Worm (Caenorhabditis elegans): ENCODE measurements around the gene R03H10.4.

R03H10.4 gene

ce11 chrII:4170508-4170907 lies 2.2 kb upstream of the R03H10.4 start, which contains the start of gene R03H10.5:
Gene R03H10.5 (minus strand): TSS chrII:4170608.
- no peak for TF ChIP-seq Y53F4B.3 (GFP tag; IDR thresholded peaks at IDR 0.05)
- no peak for TF ChIP-seq egl-18 (GFP tag; IDR thresholded peaks at IDR 0.05)
- TF ChIP-seq unc-62 (GFP tag; optimal IDR thresholded peaks at IDR 0.05), result no peak
- TF ChIP-seq T07F8.4 (tag; optimal IDR thresholded peaks at IDR 0.05), result no peak
- TF ChIP-seq cebp-2 (GFP tag; IDR thresholded peaks at IDR 0.05), result no peak
- TF ChIP-seq madf-6 (GFP tag; IDR thresholded peaks at IDR 0.05), result no peak
- no peak for TF ChIP-seq hlh-26 (GFP tag; conservative IDR thresholded peaks at IDR 0.05)
- no peak for TF ChIP-seq mxl-1 (tag; optimal IDR thresholded peaks at IDR 0.05)
- TF ChIP-seq tlf-1 (GFP tag; optimal IDR thresholded peaks at IDR 0.05), result no peak
- no peak for TF ChIP-seq Y53G8AR.9 (GFP tag; conservative IDR thresholded peaks at IDR 0.05)
- no peak for TF ChIP-seq ets-4 (GFP tag; optimal IDR thresholded peaks at IDR 0.05)
- TF ChIP-seq hsf-1 (GFP tag; IDR thresholded peaks at IDR 0.05), result no peak
- no peak for TF ChIP-seq ZK185.1 (tag; optimal IDR thresholded peaks at IDR 0.05; ENCODE audit: poor library complexity, severe bottlenecking)
- TF ChIP-seq pbrm-1 (GFP tag; IDR thresholded peaks at IDR 0.05), result no peak
- TF ChIP-seq ztf-6 (GFP tag; IDR thresholded peaks at IDR 0.05), result no peak
- no peak for TF ChIP-seq B0336.3 (GFP tag; IDR thresholded peaks at IDR 0.05)
- no peak for TF ChIP-seq ceh-79 (tag; optimal IDR thresholded peaks at IDR 0.05)
- TF ChIP-seq lir-1 (GFP tag; conservative IDR thresholded peaks at IDR 0.05), result no peak
- TF ChIP-seq nhr-120 (GFP tag; IDR thresholded peaks at IDR 0.05), result no peak

- TF ChIP-seq zfh-2 (GFP tag; conservative IDR thresholded peaks at IDR 0.05) (peak; percentile 83), dox-1 (GFP tag; IDR thresholded peaks at IDR 0.05) (0 out of 2 replicates have a peak, but pooled peaks have one; percentile 31), snpc-4 (GFP tag; optimal IDR thresholded peaks at IDR 0.05) (no peak), snpc-4 (tag; optimal IDR thresholded peaks at IDR 0.05) (no peak), sptf-2 (GFP tag; optimal IDR thresholded peaks at IDR 0.05) (no peak), ccch-3 (GFP tag; optimal IDR thresholded peaks at IDR 0.05) (no peak), ekl-4 (GFP tag; IDR thresholded peaks at IDR 0.05) (0 out of 2 replicates have a peak, but pooled peaks have one; percentile 23)
These were observed 471 bp downstream of the R03H10.4 start for ce11 chrII:4167833-4168232.

ce11 chrII:4159570-4159969 lies 8.7 kb downstream of the R03H10.4 start:
- TF ChIP-seq rec-8 (tag; optimal IDR thresholded peaks at IDR 0.05) (no peak), F23B12.7 (tag; optimal IDR thresholded peaks at IDR 0.05; ENCODE audit: insufficient read depth) (no peak), madf-3 (GFP tag; IDR thresholded peaks at IDR 0.05) (no peak), lin-35 (GFP tag; optimal IDR thresholded peaks at IDR 0.05) (no peak), ztf-22 (GFP tag; optimal IDR thresholded peaks at IDR 0.05) (no peak), ztf-25 (GFP tag; IDR thresholded peaks at IDR 0.05) (no peak), lir-1 (GFP tag; conservative IDR thresholded peaks at IDR 0.05) (no peak), dpff-1 (tag; optimal IDR thresholded peaks at IDR 0.05) (no peak), tbx-9 (tag; optimal IDR thresholded peaks at IDR 0.05; ENCODE audit: borderline replicate concordance) (no peak), ceh-27 (GFP tag; optimal IDR thresholded peaks at IDR 0.05) (no peak), nhr-120 (GFP tag; IDR thresholded peaks at IDR 0.05) (no peak), fkh-3 (tag; optimal IDR thresholded peaks at IDR 0.05) (no peak), tlf-1 (GFP tag; optimal IDR thresholded peaks at IDR 0.05) (no peak), rcor-1 (GFP tag; IDR thresholded peaks at IDR 0.05) (no peak), F55B11.4 (tag; optimal IDR thresholded peaks at IDR 0.05; ENCODE audit: borderline replicate concordance, insufficient read depth) (no peak), snpc-4 (GFP tag; optimal IDR thresholded peaks at IDR 0.05) (no peak), snpc-4 (tag; optimal IDR thresholded peaks at IDR 0.05) (no peak), unc-130 (GFP tag; optimal IDR thresholded peaks at IDR 0.05) (no peak), B0019.2 (GFP tag; conservative IDR thresholded peaks at IDR 0.05) (no peak)
